Worm (Caenorhabditis elegans) whole organism, late embryonic: ENCODE results near the gene F36F12.7.

ENCODE experiments used
- ceh-14 ChIP-seq: sonication (generic microtip); optimal IDR thresholded peaks from 2 replicates; lab custom pipeline; 2016; ENCODE audit warnings: missing genotype, missing genetic modification characterization, missing compliant biosample characterization
- ceh-31 ChIP-seq: sonication (generic microtip); optimal IDR thresholded peaks from 2 replicates; lab custom pipeline; 2016; ENCODE audit warnings: missing genetic modification characterization, missing compliant biosample characterization
- elt-2 ChIP-seq: sonication (generic microtip); optimal IDR thresholded peaks from 2 replicates; lab custom pipeline; 2016; ENCODE audit warnings: missing genetic modification reagents, missing genetic modification characterization, missing compliant biosample characterization
- hlh-30 ChIP-seq: sonication (generic microtip); optimal IDR thresholded peaks from 2 replicates; lab custom pipeline; 2017; ENCODE audit warnings: antibody characterized with exemption, missing genetic modification characterization, missing compliant biosample characterization; ENCODE audit not compliant: insufficient read depth
- lin-11 ChIP-seq: fragments of 200-800 bp; sonication (Bioruptor generic); optimal IDR thresholded peaks from 2 replicates; lab custom pipeline; 2018; ENCODE audit warnings: mild to moderate bottlenecking, missing genetic modification characterization, missing compliant biosample characterization
- pat-9 ChIP-seq: fragments of 200-800 bp; sonication (Bioruptor generic); optimal IDR thresholded peaks from 2 replicates; lab custom pipeline; 2018; ENCODE audit warnings: mild to moderate bottlenecking, missing genetic modification characterization, moderate library complexity, missing compliant biosample characterization
- pha-4 ChIP-seq: fragments of 150-350 bp; optimal IDR thresholded peaks from 2 replicates; lab custom pipeline; 2018; ENCODE audit warnings: missing biosample characterization, missing genetic modification reagents, missing genetic modification characterization
- syd-9 ChIP-seq: sonication (generic microtip); optimal IDR thresholded peaks from 2 replicates; lab custom pipeline; 2016; ENCODE audit warnings: mild to moderate bottlenecking, missing genetic modification characterization, moderate library complexity, missing compliant biosample characterization
- tbx-2 ChIP-seq: sonication (generic microtip); optimal IDR thresholded peaks from 2 replicates; lab custom pipeline; 2016; ENCODE audit warnings: missing genetic modification characterization, missing compliant biosample characterization
- unc-42 ChIP-seq: sonication (generic microtip); optimal IDR thresholded peaks from 2 replicates; lab custom pipeline; 2016; ENCODE audit warnings: missing genotype, missing genetic modification characterization, missing compliant biosample characterization
- unc-86 ChIP-seq: sonication (generic microtip); optimal IDR thresholded peaks from 2 replicates; lab custom pipeline; 2016; ENCODE audit warnings: missing genetic modification characterization, missing compliant biosample characterization

The F36F12.7 gene

DNA sequence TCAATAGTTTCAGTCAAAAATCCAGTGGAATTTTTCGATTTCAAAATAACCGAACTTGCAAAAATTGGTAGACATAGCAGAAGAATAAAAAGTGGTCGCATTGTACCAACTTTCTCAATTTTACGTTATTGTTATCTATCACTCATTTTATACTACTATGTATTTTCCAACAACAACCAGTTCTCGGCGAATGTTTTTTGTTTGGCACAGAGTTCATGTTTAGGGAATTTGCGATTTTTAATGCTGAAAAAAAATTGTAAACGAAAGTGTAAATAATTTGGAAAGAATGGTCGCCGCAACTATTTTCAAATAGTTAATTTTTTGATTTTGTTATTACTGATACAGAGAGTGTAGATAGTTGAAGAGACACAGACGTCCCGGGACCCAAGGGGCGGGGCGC lies 50.3 kb downstream of the F36F12.7 start, which contains the start of gene C45H4.21:
Gene C45H4.21 (minus strand): TSS at position 101 of the 400 bp plus-strand sequence.
- no peak for TF ChIP-seq pha-4 (tag; lab: Kevin White, UChicago)
- no peak for TF ChIP-seq syd-9 (tag; lab: Kevin White, UChicago)
- no peak for TF ChIP-seq pat-9
- TF ChIP-seq ceh-31 (tag; lab: Kevin White, UChicago): no peak
- no peak for TF ChIP-seq hlh-30 (tag; lab: Kevin White, UChicago)
- TF ChIP-seq ceh-14 (tag; lab: Kevin White, UChicago): no peak
- no peak for TF ChIP-seq elt-2
- no peak for TF ChIP-seq tbx-2
- no peak for TF ChIP-seq lin-11 (tag; lab: Kevin White, UChicago)
- no peak for TF ChIP-seq unc-86 (tag; lab: Kevin White, UChicago)
- TF ChIP-seq unc-42 (tag; lab: Kevin White, UChicago): no peak
